Worm (Caenorhabditis elegans) whole organism, early embryonic: ENCODE results near the gene T09A12.8.

ENCODE experiments used
- B0310.2 ChIP-seq: sonication (generic microtip); optimal IDR thresholded peaks from 2 replicates; lab custom pipeline; 2016; ENCODE audit warnings: mild to moderate bottlenecking, missing genetic modification characterization, missing compliant biosample characterization
- F13C5.2 ChIP-seq: sonication (generic microtip); optimal IDR thresholded peaks from 2 replicates; lab custom pipeline; 2017; ENCODE audit warnings: mild to moderate bottlenecking, missing genetic modification characterization, inconsistent platforms, missing compliant biosample characterization
- aly-1 ChIP-seq: sonication (generic microtip); optimal IDR thresholded peaks from 2 replicates; lab custom pipeline; 2016; ENCODE audit warnings: missing genetic modification characterization, missing compliant biosample characterization
- ama-1 ChIP-seq: fragments of 150-350 bp; optimal IDR thresholded peaks from 2 replicates; lab custom pipeline; 2014
- ceh-13 ChIP-seq: fragments of 200-800 bp; sonication (Bioruptor generic); optimal IDR thresholded peaks from 2 replicates; lab custom pipeline; 2018; ENCODE audit warnings: mild to moderate bottlenecking, missing genetic modification characterization, missing compliant biosample characterization
- ceh-36 ChIP-seq: sonication (generic microtip); optimal IDR thresholded peaks from 2 replicates; lab custom pipeline; 2016; ENCODE audit warnings: missing genetic modification characterization, inconsistent platforms, missing compliant biosample characterization
- ets-7 ChIP-seq: sonication (generic microtip); optimal IDR thresholded peaks from 2 replicates; lab custom pipeline; 2016; ENCODE audit warnings: missing genotype, missing genetic modification characterization, missing compliant biosample characterization
- flt-1 ChIP-seq: fragments of 200-800 bp; sonication (Bioruptor generic); IDR thresholded peaks from 2 replicates; pipeline ENCODE4 v1.3.6; 2022; ENCODE audit warnings: missing genetic modification characterization, missing compliant biosample characterization
- hmbx-1 ChIP-seq: sonication (generic microtip); optimal IDR thresholded peaks from 2 replicates; lab custom pipeline; 2016; ENCODE audit warnings: mild to moderate bottlenecking, missing genetic modification characterization, missing compliant biosample characterization
- hmg-4 ChIP-seq: fragments of 200-800 bp; sonication (Bioruptor generic); optimal IDR thresholded peaks from 2 replicates; lab custom pipeline; 2018; ENCODE audit warnings: mild to moderate bottlenecking, missing genetic modification characterization, missing compliant biosample characterization
- hnd-1 ChIP-seq: sonication (generic microtip); optimal IDR thresholded peaks from 2 replicates; lab custom pipeline; 2016; ENCODE audit warnings: missing genetic modification characterization, missing compliant biosample characterization
- pes-1 ChIP-seq: fragments of 200-800 bp; sonication (Bioruptor generic); IDR thresholded peaks from 2 replicates; pipeline ENCODE4 v1.3.6; 2022; ENCODE audit warnings: missing genetic modification reagents, missing genetic modification characterization, missing compliant biosample characterization
- scrt-1 ChIP-seq: fragments of 200-800 bp; sonication (Bioruptor generic); IDR thresholded peaks from 2 replicates; pipeline ENCODE4 v1.3.6; 2022; ENCODE audit warnings: missing genetic modification characterization, missing compliant biosample characterization
- sea-1 ChIP-seq: fragments of 200-800 bp; sonication (Bioruptor generic); conservative IDR thresholded peaks from 2 replicates; pipeline ENCODE4 v1.3.6; 2022; ENCODE audit warnings: missing genetic modification characterization, missing compliant biosample characterization
- tbx-11 ChIP-seq: fragments of 200-800 bp; sonication (Bioruptor generic); IDR thresholded peaks from 2 replicates; pipeline ENCODE4 v1.3.6; 2022; ENCODE audit warnings: missing genetic modification characterization, missing compliant biosample characterization
- tbx-37 ChIP-seq: fragments of 200-800 bp; sonication (Bioruptor generic); conservative IDR thresholded peaks from 2 replicates; pipeline ENCODE4 v1.3.6; 2022; ENCODE audit warnings: missing genetic modification reagents, missing genetic modification characterization, missing compliant biosample characterization
- tra-4 ChIP-seq: sonication (generic microtip); optimal IDR thresholded peaks from 2 replicates; lab custom pipeline; 2017; ENCODE audit warnings: missing genetic modification characterization, missing compliant biosample characterization

The T09A12.8 gene

DNA sequence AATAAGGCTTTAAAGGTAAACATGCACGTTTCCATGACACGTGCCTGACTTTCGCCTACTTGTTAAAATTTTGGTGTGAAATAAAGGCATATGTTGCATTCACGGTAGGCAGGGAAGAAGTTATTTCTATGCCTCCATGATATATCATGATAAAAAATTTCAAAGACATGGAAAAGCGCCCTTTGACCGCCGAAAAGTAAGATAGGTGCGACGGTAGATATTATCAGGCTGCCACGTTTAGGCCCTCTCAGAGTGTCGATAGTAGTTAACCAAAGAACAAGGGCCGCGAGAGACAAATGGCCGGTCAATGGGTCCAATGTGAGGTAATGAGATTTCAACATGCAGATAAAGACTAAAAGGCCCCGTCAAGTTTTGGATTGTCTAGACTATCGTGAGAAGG lies 329 bp downstream of the T09A12.8 start:
- TF ChIP-seq tbx-11 (GFP tag; lab: Robert Waterston, UW), result no peak

DNA sequence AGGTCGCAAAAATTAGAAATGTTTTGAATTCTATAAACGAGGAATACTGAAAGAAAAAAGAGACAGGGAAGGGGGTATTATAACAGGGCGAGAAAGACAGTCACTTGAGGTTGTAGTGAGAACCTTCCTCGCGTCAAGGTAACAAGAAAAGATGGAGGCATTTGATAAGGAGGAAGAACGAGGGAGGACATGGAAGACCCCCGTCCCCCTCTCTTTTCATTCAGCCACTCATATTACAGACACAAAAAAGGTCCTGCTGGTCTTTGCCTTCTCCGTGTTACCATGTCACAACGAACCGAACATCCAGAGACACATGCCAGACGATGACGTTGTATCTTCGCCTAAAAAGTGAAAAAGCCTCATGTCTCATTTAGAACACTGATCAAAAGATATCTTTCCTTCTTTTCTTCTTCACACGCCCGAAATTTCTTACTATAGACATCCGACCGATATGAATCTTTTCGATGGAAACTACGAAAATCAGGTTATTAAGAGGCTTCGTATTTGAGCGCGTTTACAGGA lies 2.1 kb downstream of the T09A12.8 start:
- no peak for TF ChIP-seq ceh-13 (GFP tag; lab: Kevin White, UChicago)
- no peak for TF ChIP-seq flt-1 (GFP tag; lab: Robert Waterston, UW)
- TF ChIP-seq pes-1 (GFP tag; lab: Robert Waterston, UW), result no peak
- no peak for TF ChIP-seq ceh-36
- TF ChIP-seq hmg-4 (GFP tag; lab: Kevin White, UChicago), result no peak
- no peak for TF ChIP-seq scrt-1 (GFP tag; lab: Robert Waterston, UW)
- no peak for TF ChIP-seq tbx-37 (GFP tag; lab: Robert Waterston, UW)
- no peak for TF ChIP-seq hnd-1 (tag; lab: Kevin White, UChicago)
- TF ChIP-seq tra-4 (tag; lab: Kevin White, UChicago), result no peak
- no peak for TF ChIP-seq F13C5.2 (tag; lab: Kevin White, UChicago)
- no peak for TF ChIP-seq ets-7 (tag; lab: Kevin White, UChicago)
- TF ChIP-seq sea-1 (GFP tag; lab: Robert Waterston, UW), result no peak
- TF ChIP-seq tbx-11 (GFP tag; lab: Robert Waterston, UW), result no peak
- TF ChIP-seq ama-1 (lab: Kevin White, UChicago), result no peak
- no peak for TF ChIP-seq B0310.2 (tag; lab: Kevin White, UChicago)
- TF ChIP-seq hmbx-1 (tag; lab: Kevin White, UChicago), result no peak
- no peak for TF ChIP-seq aly-1 (tag; lab: Kevin White, UChicago)

DNA sequence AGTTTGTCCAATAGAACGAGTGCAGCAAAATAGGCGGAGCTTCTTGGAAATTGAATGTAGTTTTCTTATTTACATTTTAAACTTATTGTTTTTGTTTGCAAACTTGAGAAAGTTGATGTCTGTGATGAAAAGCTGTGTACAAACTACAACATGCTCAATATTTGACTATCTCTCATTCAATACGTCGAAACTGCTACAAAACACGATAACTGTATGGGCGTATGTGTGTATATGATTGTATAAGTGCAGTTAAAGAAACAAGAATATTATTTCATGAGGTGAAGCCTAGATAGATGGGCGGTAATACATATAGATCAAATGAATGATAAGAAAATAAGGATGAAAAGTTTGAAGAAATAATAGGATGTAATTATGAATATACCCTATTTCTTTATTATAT lies 3.9 kb downstream of the T09A12.8 start:
- TF ChIP-seq F13C5.2 (tag; lab: Kevin White, UChicago) (no peak), hnd-1 (tag; lab: Kevin White, UChicago) (no peak)

DNA sequence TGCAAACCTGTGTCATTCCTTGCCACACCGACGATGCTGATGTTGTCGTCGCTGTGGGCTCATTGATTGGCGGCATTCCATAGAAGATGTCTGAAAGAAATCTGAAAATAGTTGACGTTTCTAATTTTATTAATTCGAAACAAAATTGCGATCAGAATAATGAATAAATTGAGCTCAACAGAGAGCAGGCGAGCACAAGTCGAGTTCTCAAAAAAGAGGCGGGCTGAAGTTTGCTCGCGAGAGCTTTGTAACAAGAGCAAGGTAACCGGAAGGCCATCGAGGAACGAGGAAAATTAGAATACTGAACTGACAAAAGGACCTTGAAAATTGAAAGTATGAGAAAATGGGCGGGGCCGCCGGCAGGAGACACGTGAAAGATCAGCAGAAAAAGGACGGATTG lies 7.0 kb downstream of the T09A12.8 start, which contains the start of gene nhr-66:
TSS of gene nhr-66 (minus strand) at position 101 of the 400 bp plus-strand sequence.
- TF ChIP-seq aly-1 (tag; lab: Kevin White, UChicago) (no peak), F13C5.2 (tag; lab: Kevin White, UChicago) (no peak), ets-7 (tag; lab: Kevin White, UChicago) (no peak), hmbx-1 (tag; lab: Kevin White, UChicago) (no peak), tbx-11 (GFP tag; lab: Robert Waterston, UW) (no peak), tra-4 (tag; lab: Kevin White, UChicago) (no peak), ceh-13 (GFP tag; lab: Kevin White, UChicago) (no peak)

DNA sequence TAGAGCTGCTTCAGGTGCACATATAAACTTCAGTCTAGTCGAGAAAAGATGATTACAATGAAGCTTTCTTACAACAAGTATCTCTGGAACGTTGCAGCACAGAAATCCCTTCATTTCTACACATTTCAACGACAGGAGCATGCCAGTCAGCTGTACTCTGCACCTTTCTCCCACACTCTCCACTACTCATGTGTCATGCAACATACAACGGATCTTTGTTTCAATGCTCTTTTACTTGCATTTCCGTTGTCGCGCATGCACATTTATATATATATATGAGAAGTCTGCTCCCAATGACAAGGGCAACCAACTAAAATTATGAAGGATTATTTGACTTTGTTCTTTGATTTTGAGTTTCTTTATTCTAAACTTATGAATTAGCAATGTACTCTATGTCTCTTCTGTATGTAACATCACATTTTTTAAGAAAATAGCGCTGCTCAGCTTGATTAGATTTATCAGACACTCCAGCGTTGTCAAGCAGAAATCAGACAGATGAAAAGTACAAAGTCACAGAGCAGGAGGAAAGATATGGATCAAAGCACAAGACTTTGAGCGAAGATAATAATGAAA lies 8.3 kb downstream of the T09A12.8 start:
- TF ChIP-seq scrt-1 (GFP tag; lab: Robert Waterston, UW), result no peak
- no peak for TF ChIP-seq ama-1 (lab: Kevin White, UChicago)
- no peak for TF ChIP-seq ets-7 (tag; lab: Kevin White, UChicago)
- TF ChIP-seq hmbx-1 (tag; lab: Kevin White, UChicago), result no peak

DNA sequence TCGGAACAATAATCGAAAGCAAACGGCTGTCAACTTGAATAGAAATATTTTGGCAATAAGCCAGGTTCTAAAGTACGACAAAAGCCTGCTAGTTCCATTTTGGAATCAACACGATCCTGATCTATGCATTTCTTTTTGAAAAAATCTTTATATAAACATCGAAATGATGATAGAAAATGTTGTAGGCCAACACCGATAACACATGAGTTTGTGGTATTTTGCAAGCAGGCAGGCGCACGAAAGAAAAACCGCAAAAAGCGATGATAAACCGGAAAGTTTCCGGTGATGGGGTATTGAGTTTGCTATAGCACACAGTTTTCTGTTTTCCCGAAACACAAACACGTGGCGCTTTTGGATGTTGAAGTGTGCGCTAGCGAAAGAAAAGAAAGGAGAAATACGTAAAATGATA lies 9.4 kb downstream of the T09A12.8 start:
- TF ChIP-seq ceh-36 (no peak), ets-7 (tag; lab: Kevin White, UChicago) (no peak), scrt-1 (GFP tag; lab: Robert Waterston, UW) (no peak), B0310.2 (tag; lab: Kevin White, UChicago) (no peak), sea-1 (GFP tag; lab: Robert Waterston, UW) (no peak), ceh-13 (GFP tag; lab: Kevin White, UChicago) (no peak), tra-4 (tag; lab: Kevin White, UChicago) (no peak), hnd-1 (tag; lab: Kevin White, UChicago) (no peak)

DNA sequence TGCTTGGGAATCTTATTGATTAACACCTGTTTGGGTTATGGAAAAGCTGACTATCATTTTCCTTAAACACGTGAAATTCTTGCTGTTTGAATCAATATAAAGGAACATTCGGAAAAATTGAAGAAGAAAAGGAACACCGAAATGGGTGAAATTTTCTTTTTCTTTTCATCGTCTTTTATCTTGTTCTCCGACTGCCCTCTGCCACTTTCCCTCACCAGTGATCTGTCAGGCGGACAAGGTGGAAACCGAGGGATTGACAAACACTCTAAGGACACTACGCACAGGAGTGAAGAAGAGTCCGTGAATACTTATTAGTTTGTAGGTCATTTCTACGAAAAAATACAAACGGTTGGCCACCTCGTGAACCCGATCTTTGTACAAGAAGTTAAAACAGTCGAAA lies 10.2 kb downstream of the T09A12.8 start:
- TF ChIP-seq F13C5.2 (tag; lab: Kevin White, UChicago) (no peak), tra-4 (tag; lab: Kevin White, UChicago) (no peak), sea-1 (GFP tag; lab: Robert Waterston, UW) (no peak), hmg-4 (GFP tag; lab: Kevin White, UChicago) (no peak), tbx-11 (GFP tag; lab: Robert Waterston, UW) (no peak), hmbx-1 (tag; lab: Kevin White, UChicago) (no peak), scrt-1 (GFP tag; lab: Robert Waterston, UW) (no peak)

DNA sequence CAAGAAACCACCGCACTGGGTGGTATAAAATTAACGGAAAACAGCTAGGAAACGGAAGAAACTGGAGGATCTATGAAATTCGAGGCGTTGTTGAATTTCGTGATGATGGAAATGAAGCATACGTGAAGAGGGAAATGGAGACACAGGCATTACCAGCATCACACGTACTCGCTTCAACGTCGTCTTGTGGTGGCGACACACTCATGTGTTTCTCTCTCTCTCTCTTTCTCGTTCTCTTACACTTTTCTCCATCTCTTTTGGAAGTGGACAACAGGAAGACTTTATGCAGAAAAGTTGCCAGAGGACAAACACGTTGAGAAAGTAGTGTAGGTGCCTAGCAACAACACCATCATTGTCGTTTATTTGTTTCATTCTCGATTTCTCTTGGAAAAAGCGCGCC lies 11.1 kb downstream of the T09A12.8 start:
- no peak for TF ChIP-seq flt-1 (GFP tag; lab: Robert Waterston, UW)
- no peak for TF ChIP-seq ceh-36
- no peak for TF ChIP-seq ama-1 (lab: Kevin White, UChicago)
- TF ChIP-seq hmg-4 (GFP tag; lab: Kevin White, UChicago), result no peak
- no peak for TF ChIP-seq hnd-1 (tag; lab: Kevin White, UChicago)
- no peak for TF ChIP-seq pes-1 (GFP tag; lab: Robert Waterston, UW)
- no peak for TF ChIP-seq tra-4 (tag; lab: Kevin White, UChicago)
- TF ChIP-seq F13C5.2 (tag; lab: Kevin White, UChicago), result no peak
- no peak for TF ChIP-seq tbx-11 (GFP tag; lab: Robert Waterston, UW)
- TF ChIP-seq ceh-13 (GFP tag; lab: Kevin White, UChicago), result no peak
- TF ChIP-seq sea-1 (GFP tag; lab: Robert Waterston, UW), result no peak
- no peak for TF ChIP-seq scrt-1 (GFP tag; lab: Robert Waterston, UW)
- no peak for TF ChIP-seq tbx-37 (GFP tag; lab: Robert Waterston, UW)
- TF ChIP-seq ets-7 (tag; lab: Kevin White, UChicago), result no peak
